Worm (Caenorhabditis elegans) whole organism, L1 larva: ENCODE measurements around the gene srh-186.
"Not testable (repeated sequence)": the region's sequence is repeated elsewhere in the genome, so short reads cannot be mapped to it uniquely, and the experiment has no call there.

Source experiments
- F16B12.6 ChIP-seq: fragments of 150-350 bp; optimal IDR thresholded peaks from 2 replicates; lab custom pipeline; 2014; ENCODE audit warnings: missing biosample characterization, missing genetic modification characterization
- Y116A8C.19 ChIP-seq: sonication (generic microtip); optimal IDR thresholded peaks from 2 replicates; lab custom pipeline; 2016; ENCODE audit warnings: missing compliant biosample characterization, missing genetic modification characterization, borderline replicate concordance
- alr-1 ChIP-seq: fragments of 200-800 bp; sonication (Bioruptor generic); optimal IDR thresholded peaks from 2 replicates; lab custom pipeline; 2018; ENCODE audit warnings: borderline replicate concordance, mild to moderate bottlenecking, missing genetic modification characterization, missing compliant biosample characterization
- ama-1 ChIP-seq: fragments of 150-350 bp; optimal IDR thresholded peaks from 2 replicates; lab custom pipeline; 2014
- blmp-1 ChIP-seq: fragments of 150-350 bp; optimal IDR thresholded peaks from 2 replicates; lab custom pipeline; 2014; ENCODE audit warnings: missing biosample characterization, missing genetic modification characterization
- ceh-63 ChIP-seq: fragments of 200-800 bp; sonication (Bioruptor generic); optimal IDR thresholded peaks from 2 replicates; lab custom pipeline; 2018; ENCODE audit warnings: mild to moderate bottlenecking, missing genetic modification characterization, missing compliant biosample characterization
- ceh-8 ChIP-seq: fragments of 200-800 bp; sonication (Bioruptor generic); optimal IDR thresholded peaks from 2 replicates; lab custom pipeline; 2018; ENCODE audit warnings: mild to moderate bottlenecking, missing genetic modification characterization, moderate library complexity, missing compliant biosample characterization
- ces-1 ChIP-seq: fragments of 150-350 bp; optimal IDR thresholded peaks from 2 replicates; lab custom pipeline; 2014; ENCODE audit warnings: missing biosample characterization, missing genetic modification reagents, missing genetic modification characterization
- efl-1 ChIP-seq, 4 experiments: fragments of 150-350 bp; optimal IDR thresholded peaks in 3 of 4; peaks in 1 of 4; 1 replicate in 1 of 4; 2 replicates in 3 of 4; lab custom pipeline; 2014; ENCODE audit warnings: missing biosample characterization in 2 of 4, missing genetic modification characterization in 2 of 4, missing genetic modification reagents in 2 of 4
- egl-27 ChIP-seq, 2 experiments: fragments of 150-350 bp in 1 of 2; sonication (generic microtip); optimal IDR thresholded peaks; 3 replicates each; lab custom pipeline; 2017 to 2018; ENCODE audit warnings: missing biosample characterization in 2 of 2, missing genetic modification characterization in 2 of 2, missing genetic modification reagents in 2 of 2
- elt-2 ChIP-seq: sonication (generic microtip); optimal IDR thresholded peaks from 2 replicates; lab custom pipeline; 2016; ENCODE audit warnings: missing genetic modification characterization, mild to moderate bottlenecking, inconsistent platforms, missing compliant biosample characterization, missing genetic modification reagents
- elt-3 ChIP-seq, 6 experiments: fragments of 150-350 bp in 1 of 6; sonication (generic microtip); optimal IDR thresholded peaks; 2 replicates each; lab custom pipeline; 2017 to 2018; ENCODE audit warnings: missing biosample characterization in 6 of 6, missing genetic modification characterization in 6 of 6, inconsistent platforms in 1 of 6
- fkh-10 ChIP-seq: sonication (generic microtip); optimal IDR thresholded peaks from 2 replicates; lab custom pipeline; 2017; ENCODE audit warnings: missing biosample characterization, missing genetic modification reagents, missing genetic modification characterization
- fkh-8 ChIP-seq: sonication (generic microtip); optimal IDR thresholded peaks from 2 replicates; lab custom pipeline; 2016; ENCODE audit warnings: mild to moderate bottlenecking, missing genetic modification characterization, missing compliant biosample characterization
- hlh-17 ChIP-seq: fragments of 200-800 bp; sonication (Bioruptor generic); optimal IDR thresholded peaks from 2 replicates; lab custom pipeline; 2018; ENCODE audit warnings: missing genetic modification characterization, mild to moderate bottlenecking, missing compliant biosample characterization, moderate library complexity, borderline replicate concordance
- irx-1 ChIP-seq: sonication (generic microtip); optimal IDR thresholded peaks from 2 replicates; lab custom pipeline; 2016; ENCODE audit warnings: missing genetic modification characterization, missing compliant biosample characterization
- lin-35 ChIP-seq, 2 experiments: fragments of 150-350 bp; optimal IDR thresholded peaks; 2 replicates each; lab custom pipeline; 2014; ENCODE audit warnings: missing biosample characterization in 2 of 2, missing genetic modification characterization in 2 of 2, missing genetic modification reagents in 2 of 2
- lsy-2 ChIP-seq, 2 experiments: fragments of 150-350 bp; optimal IDR thresholded peaks; 2 replicates each; lab custom pipeline; 2014; ENCODE audit warnings: missing biosample characterization in 2 of 2, missing genetic modification characterization in 2 of 2
- mep-1 ChIP-seq: fragments of 150-350 bp; optimal IDR thresholded peaks from 2 replicates; lab custom pipeline; 2014; ENCODE audit warnings: missing biosample characterization, missing genetic modification characterization
- nhr-19 ChIP-seq: fragments of 200-800 bp; sonication (Bioruptor generic); conservative IDR thresholded peaks from 2 replicates; pipeline ENCODE4 v1.3.6; 2022; ENCODE audit warnings: missing genetic modification characterization, missing compliant biosample characterization
- nhr-20 ChIP-seq: sonication (generic microtip); optimal IDR thresholded peaks from 2 replicates; lab custom pipeline; 2016; ENCODE audit warnings: mild to moderate bottlenecking, missing genetic modification characterization, missing compliant biosample characterization
- nhr-28 ChIP-seq: fragments of 150-350 bp; optimal IDR thresholded peaks from 2 replicates; lab custom pipeline; 2014; ENCODE audit warnings: missing biosample characterization, missing genetic modification characterization
- nhr-76 ChIP-seq: sonication (generic microtip); optimal IDR thresholded peaks from 2 replicates; lab custom pipeline; 2017; ENCODE audit warnings: missing biosample characterization, missing genetic modification characterization
- nhr-84 ChIP-seq: sonication (generic microtip); optimal IDR thresholded peaks from 2 replicates; lab custom pipeline; 2017; ENCODE audit warnings: missing biosample characterization, missing genetic modification characterization
- nhr-85 ChIP-seq: sonication (generic microtip); peaks from one replicate; lab custom pipeline; 2016; ENCODE audit warnings: missing genetic modification characterization, inconsistent platforms, missing compliant biosample characterization
- pag-3 ChIP-seq: sonication (generic microtip); optimal IDR thresholded peaks from 2 replicates; lab custom pipeline; 2017; ENCODE audit warnings: missing genetic modification characterization, mild to moderate bottlenecking, missing compliant biosample characterization, antibody characterized with exemption, borderline replicate concordance; ENCODE audit not compliant: insufficient read depth
- pax-3 ChIP-seq: fragments of 200-800 bp; sonication (Bioruptor generic); optimal IDR thresholded peaks from 2 replicates; lab custom pipeline; 2018; ENCODE audit warnings: mild to moderate bottlenecking, missing genetic modification characterization, moderate library complexity, missing compliant biosample characterization
- rnt-1 ChIP-seq: sonication (generic microtip); optimal IDR thresholded peaks from 2 replicates; lab custom pipeline; 2016; ENCODE audit warnings: mild to moderate bottlenecking, missing genetic modification characterization, moderate library complexity, missing compliant biosample characterization
- skn-1 ChIP-seq: fragments of 150-350 bp; optimal IDR thresholded peaks from 2 replicates; lab custom pipeline; 2014; ENCODE audit warnings: missing biosample characterization, missing genetic modification characterization
- snpc-4 ChIP-seq: fragments of 150-350 bp; optimal IDR thresholded peaks from 2 replicates; lab custom pipeline; 2014; ENCODE audit warnings: missing biosample characterization, missing genetic modification characterization
- sox-4 ChIP-seq: sonication (generic microtip); optimal IDR thresholded peaks from 2 replicates; lab custom pipeline; 2016; ENCODE audit warnings: missing genetic modification characterization, missing compliant biosample characterization
- sptf-1 ChIP-seq: fragments of 150-350 bp; optimal IDR thresholded peaks from 2 replicates; lab custom pipeline; 2014; ENCODE audit warnings: missing biosample characterization, missing genetic modification characterization
- tbx-2 ChIP-seq: sonication (generic microtip); optimal IDR thresholded peaks from 2 replicates; lab custom pipeline; 2016; ENCODE audit warnings: missing genetic modification characterization, missing compliant biosample characterization
- tlp-1 ChIP-seq: fragments of 150-350 bp; optimal IDR thresholded peaks from 2 replicates; lab custom pipeline; 2014; ENCODE audit warnings: missing biosample characterization, missing genetic modification characterization
- unc-130 ChIP-seq: fragments of 150-350 bp; optimal IDR thresholded peaks from 2 replicates; lab custom pipeline; 2017; ENCODE audit warnings: missing biosample characterization, missing genetic modification characterization, inconsistent platforms
- unc-98 ChIP-seq: fragments of 200-800 bp; sonication (Bioruptor generic); IDR thresholded peaks from 2 replicates; pipeline ENCODE4 v1.3.6; 2022; ENCODE audit warnings: missing genetic modification characterization, missing compliant biosample characterization
- zip-4 ChIP-seq: fragments of 200-800 bp; sonication (Bioruptor generic); optimal IDR thresholded peaks from 2 replicates; lab custom pipeline; 2018; ENCODE audit warnings: mild to moderate bottlenecking, missing genetic modification characterization, moderate library complexity, missing compliant biosample characterization
- ztf-11 ChIP-seq, 2 experiments: sonication (generic microtip); optimal IDR thresholded peaks; 2 replicates each; lab custom pipeline; 2016 to 2017; ENCODE audit warnings: missing genetic modification characterization in 2 of 2, missing biosample characterization in 1 of 2, missing compliant biosample characterization in 1 of 2

srh-186 gene

DNA sequence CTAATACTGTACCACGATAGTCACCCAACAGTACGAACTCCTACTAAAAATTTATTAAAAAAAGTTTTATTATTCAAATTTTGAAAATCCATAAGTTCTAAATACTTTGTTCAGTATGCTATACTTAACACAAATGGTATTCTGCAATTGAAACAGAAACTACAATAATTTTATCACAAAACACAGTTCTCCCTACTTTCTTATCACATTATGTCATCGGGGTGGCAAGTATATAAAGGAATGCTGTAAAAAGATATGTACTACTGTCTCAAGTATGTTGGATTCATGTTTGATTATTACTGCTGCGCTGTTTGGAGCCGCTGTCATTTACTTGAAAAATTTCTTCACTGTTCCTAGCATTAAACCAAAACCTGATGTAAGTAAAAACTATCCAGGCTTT is 34.5 kb upstream of the srh-186 start, which contains the start of gene cdr-1:
TSS of gene cdr-1 (plus strand) at position 208 of the 400 bp plus-strand sequence.
- no peak for TF ChIP-seq ama-1 (lab: Kevin White, UChicago)
- TF ChIP-seq elt-3 (tag; optimal IDR thresholded peaks at IDR 0.05; lab: Kevin White, UChicago) = peak in 1 of 6 experiments; percentile 11

DNA sequence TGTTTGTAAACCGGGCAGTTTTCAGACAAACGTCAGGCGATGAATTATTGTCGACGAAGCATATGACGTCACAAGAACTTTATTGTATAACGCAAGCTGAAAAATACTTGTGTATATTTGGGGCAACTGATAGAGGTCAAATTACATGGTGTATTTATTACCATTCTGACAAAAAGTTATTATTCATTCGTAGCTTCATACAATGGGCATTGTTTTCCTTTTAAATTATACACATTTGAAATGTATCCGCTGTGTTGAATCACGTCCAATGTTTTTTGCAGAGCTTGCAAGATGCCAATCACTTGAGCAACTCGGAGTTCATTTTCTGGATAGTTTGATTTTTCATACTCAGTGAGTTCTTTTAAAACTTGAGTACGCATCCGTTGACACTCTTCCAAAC is 32.6 kb upstream of the srh-186 start, which contains the start of gene F35E8.13:
TSS of gene F35E8.13 (plus strand) at position 301 of the 400 bp plus-strand sequence.
- no peak for TF ChIP-seq nhr-85 (tag; lab: Kevin White, UChicago)

DNA sequence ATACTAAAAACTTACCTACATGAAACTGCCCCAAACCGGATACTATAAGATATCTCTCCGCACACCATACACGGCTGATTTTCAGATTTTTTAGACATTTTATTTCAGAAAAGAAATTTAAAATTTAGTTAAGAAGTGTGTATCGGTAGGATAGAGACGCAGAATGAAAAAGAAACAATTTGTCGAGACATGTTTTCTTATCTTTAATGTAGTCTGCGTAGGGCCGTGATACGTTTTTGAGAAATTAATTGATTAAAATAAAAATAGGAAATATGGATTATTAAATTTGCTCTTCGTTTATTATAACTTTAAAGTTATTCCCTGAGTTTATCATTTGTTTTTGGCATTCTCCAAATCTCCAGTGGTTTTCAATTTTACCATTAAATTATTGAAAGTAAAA is 31.3 kb upstream of the srh-186 start, which contains the start of gene nhr-108:
TSS of gene nhr-108 (minus strand) at position 166 of the 400 bp plus-strand sequence.
- TF ChIP-seq nhr-84 (no peak), efl-1 (optimal IDR thresholded peaks at IDR 0.05; lab: Kevin White, UChicago) (no peak), efl-1 (GFP tag; optimal IDR thresholded peaks at IDR 0.05 in 1 of 2; lab: Kevin White, UChicago) (peak in 1 of 2 experiments; percentile 85), blmp-1 (tag; lab: Kevin White, UChicago) (no peak), fkh-8 (tag; lab: Kevin White, UChicago) (no peak), elt-2 (tag; lab: Kevin White, UChicago) (peak; percentile 22), F16B12.6 (tag; lab: Kevin White, UChicago) (no peak), ama-1 (lab: Kevin White, UChicago) (no peak), skn-1 (tag; lab: Kevin White, UChicago) (no peak), pag-3 (tag; lab: Kevin White, UChicago) (no peak), snpc-4 (tag; lab: Kevin White, UChicago) (no peak)

DNA sequence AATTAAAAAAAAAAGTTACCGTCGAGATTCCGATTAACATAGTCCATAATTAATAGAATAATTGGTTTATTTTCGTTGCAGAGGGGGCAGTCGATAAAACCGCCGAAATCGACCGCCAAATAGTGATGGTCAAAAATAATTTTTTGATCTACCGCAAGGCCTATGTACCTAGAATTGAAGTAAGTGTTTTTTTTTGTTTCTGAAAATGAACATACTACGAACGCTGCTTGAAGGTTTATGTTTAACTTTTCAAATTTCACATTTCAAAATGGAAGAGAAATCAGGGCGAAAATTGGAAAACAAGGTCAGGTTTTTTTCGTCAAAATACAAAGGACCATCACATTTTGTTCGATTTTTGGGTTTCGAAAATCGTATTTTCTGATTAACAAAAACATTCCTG is 27.3 kb upstream of the srh-186 start, which contains the start of gene pzf-1:
TSS of gene pzf-1 (minus strand) at position 101 of the 400 bp plus-strand sequence.
- TF ChIP-seq mep-1 (tag; lab: Kevin White, UChicago) = no peak
- no peak for TF ChIP-seq hlh-17 (GFP tag; lab: Kevin White, UChicago)
- no peak for TF ChIP-seq efl-1 (optimal IDR thresholded peaks at IDR 0.05; lab: Kevin White, UChicago)
- no peak for TF ChIP-seq efl-1 (GFP tag; optimal IDR thresholded peaks at IDR 0.05 in 1 of 2; lab: Kevin White, UChicago)
- TF ChIP-seq pax-3 = no peak
- TF ChIP-seq fkh-10 (GFP tag; lab: Kevin White, UChicago) = no peak
- TF ChIP-seq ama-1 (lab: Kevin White, UChicago) = no peak
- TF ChIP-seq ceh-8 (GFP tag; lab: Kevin White, UChicago) = no peak
- no peak for TF ChIP-seq snpc-4 (tag; lab: Kevin White, UChicago)
- TF ChIP-seq tbx-2 = no peak
- TF ChIP-seq unc-98 (GFP tag; lab: Robert Waterston, UW) = no peak
- no peak for TF ChIP-seq lsy-2 (tag; optimal IDR thresholded peaks at IDR 0.05; lab: Kevin White, UChicago)
- no peak for TF ChIP-seq ceh-63 (GFP tag; lab: Kevin White, UChicago)
- TF ChIP-seq nhr-84 = no peak
- no peak for TF ChIP-seq zip-4
- TF ChIP-seq sptf-1 (tag; lab: Kevin White, UChicago) = no peak
- TF ChIP-seq, all 84 proteins: peak for 0

- TF ChIP-seq rnt-1, alr-1, Y116A8C.19 (tag; lab: Kevin White, UChicago): not testable (repeated sequence)
These were observed 25.7 kb upstream of the srh-186 start, which contains the start of gene srbc-77 for ce11 chrV:15929882-15930281. srbc-77 (plus strand) TSS chrV:15930182.

DNA sequence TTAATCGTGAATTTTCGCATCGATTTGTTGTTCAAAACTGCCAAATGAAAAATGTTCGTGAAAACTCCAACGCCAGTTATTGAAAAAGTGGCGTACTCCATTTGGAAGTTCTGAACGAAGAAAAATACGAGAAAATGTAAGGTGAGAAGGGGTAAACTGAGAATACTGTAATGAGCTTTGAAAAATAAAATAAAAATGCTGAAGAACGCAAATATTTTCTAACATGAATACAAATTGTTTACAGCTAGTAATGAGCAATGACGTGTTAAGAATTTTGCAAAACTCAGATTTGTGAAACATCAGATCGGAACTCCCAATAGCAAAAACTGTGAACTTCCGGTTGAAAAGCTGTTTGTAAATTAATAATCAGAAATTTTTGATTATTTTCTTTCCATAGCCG is 23.2 kb upstream of the srh-186 start, which contains the start of gene srw-26:
TSS of gene srw-26 (minus strand) at position 101 of the 400 bp plus-strand sequence.
- TF ChIP-seq zip-4 (no peak), nhr-28 (tag; lab: Kevin White, UChicago) (no peak), ceh-63 (GFP tag; lab: Kevin White, UChicago) (no peak)

ce11 chrV:15940254-15940653 is 15.3 kb upstream of the srh-186 start, which contains the start of gene srw-55:
srw-55 (minus strand) TSS chrV:15940354.
- TF ChIP-seq pax-3 (no peak), sptf-1 (tag; lab: Kevin White, UChicago) (no peak), nhr-76 (no peak), egl-27 (tag; optimal IDR thresholded peaks at IDR 0.05; lab: Kevin White, UChicago) (no peak), fkh-8 (tag; lab: Kevin White, UChicago) (no peak), ces-1 (no peak), unc-130 (tag; lab: Kevin White, UChicago) (no peak), nhr-19 (no peak), mep-1 (tag; lab: Kevin White, UChicago) (no peak), tlp-1 (tag; lab: Kevin White, UChicago) (no peak), ztf-11 (tag; optimal IDR thresholded peaks at IDR 0.05; lab: Kevin White, UChicago) (no peak), irx-1 (tag; lab: Kevin White, UChicago) (no peak), sox-4 (tag; lab: Kevin White, UChicago) (no peak), nhr-20 (tag; lab: Kevin White, UChicago) (no peak), lin-35 (GFP tag; optimal IDR thresholded peaks at IDR 0.05; lab: Kevin White, UChicago) (no peak)
